Fruit fly (Drosophila melanogaster): ENCODE data around the gene CG12992.
A peak's percentile ranks its signal among the peaks of the same experiment; 100 is the strongest.

The CG12992 gene

dm6 chrX:17595822-17596221 lies 7.2 kb downstream of the CG12992 start:
- TF ChIP-seq Ets98B (GFP tag; IDR thresholded peaks at IDR 0.05) (peak; percentile 79), gl (tag; optimal IDR thresholded peaks at IDR 0.05) (peak; percentile 22), CG14655 (GFP tag; optimal IDR thresholded peaks at IDR 0.05) (no peak), CG4496 (GFP tag; IDR thresholded peaks at IDR 0.05) (peak; percentile 69; the same call in 2 of the 3 replicates), Snoo (tag; optimal IDR thresholded peaks at IDR 0.05) (peak; percentile 77), Pif1B (GFP tag; optimal IDR thresholded peaks at IDR 0.05) (peak; percentile 77), fd96Ca (GFP tag; IDR thresholded peaks at IDR 0.05) (peak; percentile 76; the same call in 1 of the 3 replicates), CG8159 (tag; optimal IDR thresholded peaks at IDR 0.05) (peak; percentile 70), rn (GFP tag; IDR thresholded peaks at IDR 0.05) (peak; percentile 60; the same call in 1 of the 2 replicates), EcR (GFP tag; optimal IDR thresholded peaks at IDR 0.05) (no peak), CG13204 (GFP tag; optimal IDR thresholded peaks at IDR 0.05) (no peak), Pif1A (GFP tag; optimal IDR thresholded peaks at IDR 0.05) (peak; percentile 80), CG10348 (GFP tag; IDR thresholded peaks at IDR 0.05) (no peak), CG17806 (tag; optimal IDR thresholded peaks at IDR 0.05) (peak; percentile 69), CG32121 (GFP tag; IDR thresholded peaks at IDR 0.05) (peak; percentile 74), CG9948 (tag; optimal IDR thresholded peaks at IDR 0.05) (peak; percentile 61), D1 (tag; optimal IDR thresholded peaks at IDR 0.05) (peak; percentile 27), CG12605 (GFP tag; IDR thresholded peaks at IDR 0.05) (no peak; the same call in 1 of the 2 replicates), CG8301 (tag; optimal IDR thresholded peaks at IDR 0.05) (peak; percentile 36), CG34367 (tag; optimal IDR thresholded peaks at IDR 0.05) (peak; percentile 43), CG15710 (tag; optimal IDR thresholded peaks at IDR 0.05) (peak; percentile 69)

- TF ChIP-seq CG8301 (tag; optimal IDR thresholded peaks at IDR 0.05), result no peak
Measured at dm6 chrX:17597622-17598021, 9.0 kb downstream of the CG12992 start.

dm6 chrX:17599330-17599729 lies 10.7 kb downstream of the CG12992 start, which contains the start of gene X11L:
X11L (plus strand) TSS chrX:17599608.
- TF ChIP-seq Snoo (tag; optimal IDR thresholded peaks at IDR 0.05), result peak; percentile 25
- no peak for TF ChIP-seq CG13204 (GFP tag; optimal IDR thresholded peaks at IDR 0.05)
- no peak for TF ChIP-seq EcR (GFP tag; optimal IDR thresholded peaks at IDR 0.05)
- TF ChIP-seq CG17806 (tag; optimal IDR thresholded peaks at IDR 0.05), result peak; percentile 3
- no peak for TF ChIP-seq CG14655 (GFP tag; optimal IDR thresholded peaks at IDR 0.05)
- TF ChIP-seq CG15710 (tag; optimal IDR thresholded peaks at IDR 0.05), result peak; percentile 20
- peak; percentile 72 for TF ChIP-seq CG32121 (GFP tag; IDR thresholded peaks at IDR 0.05)
- no peak for TF ChIP-seq D1 (tag; optimal IDR thresholded peaks at IDR 0.05)
- peak; percentile 68 for TF ChIP-seq Ets98B (GFP tag; IDR thresholded peaks at IDR 0.05)
- TF ChIP-seq Pif1A (GFP tag; optimal IDR thresholded peaks at IDR 0.05), result peak; percentile 56
- TF ChIP-seq CG10348 (GFP tag; IDR thresholded peaks at IDR 0.05), result no peak
- peak; percentile 38 for TF ChIP-seq CG8159 (tag; optimal IDR thresholded peaks at IDR 0.05)
- TF ChIP-seq gl (tag; optimal IDR thresholded peaks at IDR 0.05), result no peak
- TF ChIP-seq CG8301 (tag; optimal IDR thresholded peaks at IDR 0.05), result peak; percentile 33
- TF ChIP-seq CG4496 (GFP tag; IDR thresholded peaks at IDR 0.05), result peak; percentile 74; the same call in 2 of the 3 replicates
- TF ChIP-seq Pif1B (GFP tag; optimal IDR thresholded peaks at IDR 0.05), result peak; percentile 30
- peak; percentile 26; the same call in 1 of the 2 replicates for TF ChIP-seq rn (GFP tag; IDR thresholded peaks at IDR 0.05)
- no peak for TF ChIP-seq CG12605 (GFP tag; IDR thresholded peaks at IDR 0.05)
- TF ChIP-seq CG34367 (tag; optimal IDR thresholded peaks at IDR 0.05), result peak; percentile 24
- peak; percentile 75 for TF ChIP-seq fd96Ca (GFP tag; IDR thresholded peaks at IDR 0.05)
- TF ChIP-seq CG9948 (tag; optimal IDR thresholded peaks at IDR 0.05), result peak; percentile 14

dm6 chrX:17602466-17602865 lies 13.8 kb downstream of the CG12992 start:
- TF ChIP-seq CG32121 (GFP tag; IDR thresholded peaks at IDR 0.05), result no peak
- no peak for TF ChIP-seq CG12605 (GFP tag; IDR thresholded peaks at IDR 0.05)
- no peak for TF ChIP-seq gl (tag; optimal IDR thresholded peaks at IDR 0.05)
- no peak for TF ChIP-seq Snoo (tag; optimal IDR thresholded peaks at IDR 0.05)
- no peak for TF ChIP-seq CG10348 (GFP tag; IDR thresholded peaks at IDR 0.05)
- TF ChIP-seq CG8301 (tag; optimal IDR thresholded peaks at IDR 0.05), result no peak
- TF ChIP-seq CG13204 (GFP tag; optimal IDR thresholded peaks at IDR 0.05), result no peak
- no peak for TF ChIP-seq D1 (tag; optimal IDR thresholded peaks at IDR 0.05)
- no peak for TF ChIP-seq fd96Ca (GFP tag; IDR thresholded peaks at IDR 0.05)
- no peak for TF ChIP-seq CG15710 (tag; optimal IDR thresholded peaks at IDR 0.05)
- TF ChIP-seq CG17806 (tag; optimal IDR thresholded peaks at IDR 0.05), result no peak
- no peak for TF ChIP-seq CG4496 (GFP tag; IDR thresholded peaks at IDR 0.05)
- no peak for TF ChIP-seq Pif1B (GFP tag; optimal IDR thresholded peaks at IDR 0.05)
- no peak for TF ChIP-seq EcR (GFP tag; optimal IDR thresholded peaks at IDR 0.05)
- no peak for TF ChIP-seq CG34367 (tag; optimal IDR thresholded peaks at IDR 0.05)
- no peak for TF ChIP-seq rn (GFP tag; IDR thresholded peaks at IDR 0.05)
- TF ChIP-seq CG9948 (tag; optimal IDR thresholded peaks at IDR 0.05), result no peak
- no peak for TF ChIP-seq Pif1A (GFP tag; optimal IDR thresholded peaks at IDR 0.05)

dm6 chrX:17611455-17611854 lies 22.8 kb downstream of the CG12992 start:
- TF ChIP-seq CG32121 (GFP tag; IDR thresholded peaks at IDR 0.05) (no peak), CG13204 (GFP tag; optimal IDR thresholded peaks at IDR 0.05) (no peak), CG4496 (GFP tag; IDR thresholded peaks at IDR 0.05) (no peak), Snoo (tag; optimal IDR thresholded peaks at IDR 0.05) (no peak), CG8159 (tag; optimal IDR thresholded peaks at IDR 0.05) (no peak), CG34367 (tag; optimal IDR thresholded peaks at IDR 0.05) (no peak), Ets98B (GFP tag; IDR thresholded peaks at IDR 0.05) (no peak), fd96Ca (GFP tag; IDR thresholded peaks at IDR 0.05) (no peak), CG15710 (tag; optimal IDR thresholded peaks at IDR 0.05) (no peak), CG8301 (tag; optimal IDR thresholded peaks at IDR 0.05) (no peak), CG12605 (GFP tag; IDR thresholded peaks at IDR 0.05) (no peak), Pif1A (GFP tag; optimal IDR thresholded peaks at IDR 0.05) (no peak)

- TF ChIP-seq rn (GFP tag; IDR thresholded peaks at IDR 0.05), result no peak
- TF ChIP-seq CG4496 (GFP tag; IDR thresholded peaks at IDR 0.05), result no peak
- no peak for TF ChIP-seq fd96Ca (GFP tag; IDR thresholded peaks at IDR 0.05)
- no peak for TF ChIP-seq CG17806 (tag; optimal IDR thresholded peaks at IDR 0.05)
- TF ChIP-seq gl (tag; optimal IDR thresholded peaks at IDR 0.05), result no peak
- TF ChIP-seq Pif1A (GFP tag; optimal IDR thresholded peaks at IDR 0.05), result no peak
Measured at dm6 chrX:17622187-17622586, 33.5 kb downstream of the CG12992 start.

Measured in whole organism, pupa.